Worm (Caenorhabditis elegans): ENCODE results near the gene gmeb-3.

- TF ChIP-seq ceh-36 (tag; optimal IDR thresholded peaks at IDR 0.05) (no peak), flt-1 (GFP tag; IDR thresholded peaks at IDR 0.05) (no peak)
Observed at ce11 chrIII:3800934-3801252, 32.6 kb downstream of the gmeb-3 start.
